Worm (Caenorhabditis elegans) whole organism, L3 larva: ENCODE results near the gene F59A7.5.
A peak's percentile ranks its signal among the peaks of the same experiment; 100 is the strongest.

Experiments used
- ZK546.5 ChIP-seq: sonication (generic microtip); optimal IDR thresholded peaks from 2 replicates; lab custom pipeline; 2017; ENCODE audit warnings: missing biosample characterization, missing genetic modification characterization
- aly-2 ChIP-seq: fragments of 150-350 bp; optimal IDR thresholded peaks from 2 replicates; lab custom pipeline; 2014; ENCODE audit warnings: missing biosample characterization, missing genetic modification characterization
- ama-1 ChIP-seq: fragments of 150-350 bp; optimal IDR thresholded peaks from 2 replicates; lab custom pipeline; 2018
- ceh-16 ChIP-seq: sonication (generic microtip); optimal IDR thresholded peaks from 2 replicates; lab custom pipeline; 2017; ENCODE audit warnings: missing biosample characterization, missing genetic modification characterization
- daf-12 ChIP-seq: fragments of 150-350 bp; optimal IDR thresholded peaks from 2 replicates; lab custom pipeline; 2014; ENCODE audit warnings: missing biosample characterization, missing genetic modification reagents, missing genetic modification characterization
- egl-27 ChIP-seq: sonication (generic microtip); optimal IDR thresholded peaks from 4 replicates; lab custom pipeline; 2017; ENCODE audit warnings: missing biosample characterization, missing genetic modification reagents, missing genetic modification characterization
- egl-5 ChIP-seq: fragments of 150-350 bp; optimal IDR thresholded peaks from 2 replicates; lab custom pipeline; 2017; ENCODE audit warnings: missing biosample characterization, missing genetic modification reagents, missing genetic modification characterization, inconsistent platforms
- elt-1 ChIP-seq: fragments of 150-350 bp; optimal IDR thresholded peaks from 2 replicates; lab custom pipeline; 2014; ENCODE audit warnings: missing biosample characterization, missing genetic modification characterization
- elt-2 ChIP-seq: sonication (generic microtip); optimal IDR thresholded peaks from 2 replicates; lab custom pipeline; 2016; ENCODE audit warnings: missing genetic modification reagents, mild to moderate bottlenecking, missing genetic modification characterization, missing compliant biosample characterization
- elt-3 ChIP-seq, 3 experiments: fragments of 150-350 bp in 1 of 3; sonication (generic microtip) in 2 of 3; optimal IDR thresholded peaks; 2 replicates in 2 of 3; 4 replicates in 1 of 3; lab custom pipeline; 2014 to 2017; ENCODE audit warnings: missing biosample characterization in 3 of 3, missing genetic modification characterization in 3 of 3
- fkh-10 ChIP-seq: sonication (generic microtip); optimal IDR thresholded peaks from 2 replicates; lab custom pipeline; 2017; ENCODE audit warnings: missing biosample characterization, missing genetic modification reagents, missing genetic modification characterization
- fos-1 ChIP-seq: fragments of 150-350 bp; optimal IDR thresholded peaks from 2 replicates; lab custom pipeline; 2014; ENCODE audit warnings: missing biosample characterization, missing genetic modification characterization
- hmg-11 ChIP-seq: sonication (generic microtip); optimal IDR thresholded peaks from 2 replicates; lab custom pipeline; 2016; ENCODE audit warnings: missing genetic modification characterization, missing compliant biosample characterization
- jun-1 ChIP-seq: fragments of 150-350 bp; optimal IDR thresholded peaks from 2 replicates; lab custom pipeline; 2014; ENCODE audit warnings: missing biosample characterization, missing genetic modification reagents, missing genetic modification characterization
- lin-15B ChIP-seq: fragments of 150-350 bp; optimal IDR thresholded peaks from 2 replicates; lab custom pipeline; 2014; ENCODE audit warnings: missing biosample characterization, missing genetic modification characterization
- lin-39 ChIP-seq: fragments of 150-350 bp; optimal IDR thresholded peaks from 2 replicates; lab custom pipeline; 2018; ENCODE audit warnings: missing biosample characterization, missing genetic modification reagents, missing genetic modification characterization
- mdl-1 ChIP-seq: fragments of 150-350 bp; optimal IDR thresholded peaks from 2 replicates; lab custom pipeline; 2014; ENCODE audit warnings: missing biosample characterization, missing genetic modification characterization
- mml-1 ChIP-seq: fragments of 150-350 bp; sonication (generic microtip); optimal IDR thresholded peaks from 3 replicates; lab custom pipeline; 2014; ENCODE audit warnings: missing biosample characterization, missing genetic modification characterization
- nfya-1 ChIP-seq: sonication (generic microtip); optimal IDR thresholded peaks from 2 replicates; lab custom pipeline; 2017; ENCODE audit warnings: missing genetic modification characterization, mild to moderate bottlenecking, missing compliant biosample characterization, antibody characterized with exemption, moderate library complexity; ENCODE audit not compliant: insufficient read depth
- nhr-12 ChIP-seq: fragments of 150-350 bp; optimal IDR thresholded peaks from 2 replicates; lab custom pipeline; 2014; ENCODE audit warnings: missing biosample characterization, missing genetic modification characterization
- nhr-23 ChIP-seq: fragments of 150-350 bp; optimal IDR thresholded peaks from 2 replicates; lab custom pipeline; 2014; ENCODE audit warnings: missing biosample characterization, missing genetic modification reagents, missing genetic modification characterization
- nhr-25 ChIP-seq: sonication (generic microtip); optimal IDR thresholded peaks from 2 replicates; lab custom pipeline; 2017; ENCODE audit warnings: missing biosample characterization, missing genetic modification characterization
- nhr-28 ChIP-seq: fragments of 150-350 bp; optimal IDR thresholded peaks from 2 replicates; lab custom pipeline; 2014; ENCODE audit warnings: missing biosample characterization, missing genetic modification characterization
- nhr-43 ChIP-seq: sonication (generic microtip); optimal IDR thresholded peaks from 2 replicates; lab custom pipeline; 2016; ENCODE audit warnings: mild to moderate bottlenecking, missing genetic modification characterization, missing compliant biosample characterization; ENCODE audit not compliant: poor library complexity, severe bottlenecking
- nhr-67 ChIP-seq: fragments of 150-350 bp; optimal IDR thresholded peaks from 2 replicates; lab custom pipeline; 2014; ENCODE audit warnings: missing biosample characterization, missing genetic modification characterization
- nhr-76 ChIP-seq: fragments of 150-350 bp; sonication (generic microtip); optimal IDR thresholded peaks from 5 replicates; lab custom pipeline; 2014; ENCODE audit warnings: missing biosample characterization, missing genetic modification characterization
- nhr-77 ChIP-seq: fragments of 150-350 bp; optimal IDR thresholded peaks from 2 replicates; lab custom pipeline; 2014; ENCODE audit warnings: missing biosample characterization, missing genetic modification characterization
- pha-4 ChIP-seq: fragments of 150-350 bp; optimal IDR thresholded peaks from 2 replicates; lab custom pipeline; 2014; ENCODE audit warnings: missing biosample characterization, missing genetic modification reagents, missing genetic modification characterization
- pqm-1 ChIP-seq: fragments of 150-350 bp; optimal IDR thresholded peaks from 2 replicates; lab custom pipeline; 2017; ENCODE audit warnings: missing biosample characterization, missing genetic modification characterization, inconsistent platforms
- sea-2 ChIP-seq: fragments of 150-350 bp; sonication (generic microtip); optimal IDR thresholded peaks from 4 replicates; lab custom pipeline; 2014; ENCODE audit warnings: missing biosample characterization, missing genetic modification reagents, missing genetic modification characterization
- skn-1 ChIP-seq: fragments of 150-350 bp; optimal IDR thresholded peaks from 2 replicates; lab custom pipeline; 2014; ENCODE audit warnings: missing biosample characterization, missing genetic modification characterization
- snpc-4 ChIP-seq: fragments of 150-350 bp; optimal IDR thresholded peaks from 2 replicates; lab custom pipeline; 2014; ENCODE audit warnings: missing biosample characterization, missing genetic modification characterization
- tbx-2 ChIP-seq: sonication (generic microtip); optimal IDR thresholded peaks from 2 replicates; lab custom pipeline; 2016; ENCODE audit warnings: mild to moderate bottlenecking, missing genetic modification characterization, missing compliant biosample characterization
- unc-39 ChIP-seq: sonication (generic microtip); optimal IDR thresholded peaks from 4 replicates; lab custom pipeline; 2017; ENCODE audit warnings: missing biosample characterization, missing genetic modification characterization
- zag-1 ChIP-seq: fragments of 150-350 bp; optimal IDR thresholded peaks from 2 replicates; lab custom pipeline; 2014; ENCODE audit warnings: missing biosample characterization, missing genetic modification characterization
- ztf-11 ChIP-seq: fragments of 150-350 bp; optimal IDR thresholded peaks from 2 replicates; lab custom pipeline; 2014; ENCODE audit warnings: missing biosample characterization, missing genetic modification characterization

F59A7.5 gene

DNA sequence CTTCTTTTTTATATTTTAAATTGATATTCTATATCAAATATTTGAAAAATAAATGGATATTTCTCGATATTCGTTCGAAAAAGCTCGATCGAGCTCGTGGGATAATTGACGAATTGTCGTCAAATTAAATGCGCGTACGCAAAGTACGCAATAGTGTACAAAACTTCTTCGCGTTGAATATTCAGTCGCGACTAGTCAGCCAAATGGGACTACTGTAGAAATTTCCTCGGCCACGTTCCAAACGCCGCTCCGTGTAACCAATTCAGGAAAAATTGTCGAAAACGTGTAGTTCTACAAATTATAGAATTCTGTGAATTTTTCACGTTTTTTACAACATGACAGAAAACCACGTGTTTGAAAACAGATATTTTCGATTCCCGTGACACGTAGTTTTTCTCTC is 14.1 kb upstream of the F59A7.5 start (continued):
- TF ChIP-seq elt-2 (tag; lab: Kevin White, UChicago), result peak; percentile 55
- TF ChIP-seq daf-12, result no peak
- no peak for TF ChIP-seq lin-39
- no peak for TF ChIP-seq nhr-77 (tag; lab: Kevin White, UChicago)
- TF ChIP-seq egl-27 (tag; lab: Kevin White, UChicago), result no peak
- peak; percentile 68 for TF ChIP-seq lin-15B (tag; lab: Kevin White, UChicago)
- no peak for TF ChIP-seq pha-4 (tag; lab: Kevin White, UChicago)
- TF ChIP-seq hmg-11 (tag; lab: Kevin White, UChicago), result no peak
- no peak for TF ChIP-seq zag-1 (tag; lab: Kevin White, UChicago)
- TF ChIP-seq fkh-10 (GFP tag; lab: Kevin White, UChicago), result no peak
- no peak for TF ChIP-seq elt-1 (tag; lab: Kevin White, UChicago)
- no peak for TF ChIP-seq nhr-25 (tag; lab: Kevin White, UChicago)
- no peak for TF ChIP-seq aly-2 (tag; lab: Kevin White, UChicago)
- TF ChIP-seq snpc-4, result no peak
- no peak for TF ChIP-seq mml-1
- TF ChIP-seq skn-1, result no peak
- no peak for TF ChIP-seq ama-1
- TF ChIP-seq ZK546.5 (tag; lab: Kevin White, UChicago), result no peak
- no peak for TF ChIP-seq nhr-28 (tag; lab: Kevin White, UChicago)
- TF ChIP-seq nhr-12 (tag; lab: Kevin White, UChicago), result no peak
- TF ChIP-seq tbx-2 (tag; lab: Kevin White, UChicago), result no peak
- TF ChIP-seq, all 47 proteins: peak for 6

DNA sequence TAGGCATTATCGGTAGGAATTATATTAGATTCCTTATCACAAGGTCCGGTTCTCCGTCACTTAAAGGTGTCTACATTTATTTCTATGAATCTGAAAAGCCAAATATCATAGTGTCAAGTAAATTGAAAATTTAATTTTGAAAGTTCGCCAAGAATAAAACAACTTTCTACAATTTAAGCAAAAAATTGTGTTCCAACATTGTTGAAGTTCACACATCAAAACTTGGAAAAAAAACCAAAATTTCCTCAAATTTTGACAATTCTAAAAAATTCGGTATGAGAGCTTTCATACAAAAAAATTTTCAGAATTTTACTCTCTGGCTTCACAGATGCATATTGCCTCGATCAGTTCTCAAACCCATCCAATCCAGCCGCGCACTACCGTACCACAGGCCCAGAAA is 10.7 kb upstream of the F59A7.5 start, which contains the start of gene F59A7.7:
TSS of gene F59A7.7 (plus strand) at position 301 of the 400 bp plus-strand sequence.
- no peak for TF ChIP-seq nhr-12 (tag; lab: Kevin White, UChicago)
- no peak for TF ChIP-seq mml-1
- TF ChIP-seq nhr-67 (tag; lab: Kevin White, UChicago), result no peak
- TF ChIP-seq sea-2 (GFP tag; lab: Kevin White, UChicago), result no peak

DNA sequence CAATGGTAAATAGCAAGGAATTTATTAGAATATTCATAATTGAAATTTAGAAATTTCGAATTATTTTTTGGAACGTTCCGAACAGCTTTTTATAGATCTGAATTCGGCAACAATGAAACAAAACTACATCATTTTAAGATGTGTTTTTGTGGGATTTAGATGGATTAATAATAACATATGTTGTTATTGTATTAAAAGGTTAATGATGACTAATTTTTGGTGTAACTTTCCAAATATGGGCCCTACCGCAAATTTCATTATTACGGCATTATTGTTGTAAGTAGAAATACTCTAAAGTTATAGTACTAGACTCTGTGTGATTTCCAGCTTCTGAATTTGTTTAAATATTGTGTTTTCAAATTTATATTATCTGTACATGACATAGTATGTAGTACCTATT is 8.7 kb upstream of the F59A7.5 start, which contains the start of gene F59A7.11:
TSS of gene F59A7.11 (minus strand) at position 101 of the 400 bp plus-strand sequence.
- no peak for TF ChIP-seq snpc-4
- no peak for TF ChIP-seq ztf-11 (tag; lab: Kevin White, UChicago)
- TF ChIP-seq mml-1, result no peak
- no peak for TF ChIP-seq nhr-28 (tag; lab: Kevin White, UChicago)
- no peak for TF ChIP-seq nhr-25 (tag; lab: Kevin White, UChicago)
- no peak for TF ChIP-seq nhr-76 (tag; lab: Kevin White, UChicago)
- no peak for TF ChIP-seq sea-2 (GFP tag; lab: Kevin White, UChicago)

DNA sequence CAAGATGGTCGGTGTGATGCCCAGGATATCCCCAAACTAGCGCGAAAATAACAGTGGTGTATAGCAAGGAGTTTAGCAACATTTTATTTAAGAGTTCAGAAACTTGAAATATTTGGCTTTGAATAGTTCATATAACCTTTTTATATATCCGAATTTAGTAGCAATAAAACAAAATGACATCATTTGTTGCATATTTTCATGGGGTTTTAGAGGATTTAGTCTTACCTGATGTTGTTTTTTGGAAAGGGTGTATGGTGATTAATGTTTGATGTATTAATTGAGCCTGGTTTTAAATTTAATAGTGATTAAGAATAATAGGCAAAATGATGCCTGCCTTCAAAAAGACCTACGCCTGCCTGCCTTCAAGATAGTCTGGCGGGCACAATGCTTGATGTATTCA is 6.0 kb upstream of the F59A7.5 start, which contains the start of gene F59A7.2:
TSS of gene F59A7.2 (minus strand) at position 101 of the 400 bp plus-strand sequence.
- no peak for TF ChIP-seq jun-1 (tag; lab: Kevin White, UChicago)
- no peak for TF ChIP-seq nhr-43 (tag; lab: Kevin White, UChicago)
- no peak for TF ChIP-seq ceh-16 (tag; lab: Kevin White, UChicago)
- no peak for TF ChIP-seq hmg-11 (tag; lab: Kevin White, UChicago)
- TF ChIP-seq tbx-2 (tag; lab: Kevin White, UChicago), result no peak
- no peak for TF ChIP-seq nhr-23 (tag; lab: Kevin White, UChicago)
- TF ChIP-seq ZK546.5 (tag; lab: Kevin White, UChicago), result no peak
- TF ChIP-seq mdl-1, result no peak
- TF ChIP-seq snpc-4, result no peak
- no peak for TF ChIP-seq nfya-1
- no peak for TF ChIP-seq pqm-1 (tag; lab: Kevin White, UChicago)
- no peak for TF ChIP-seq fos-1 (tag; lab: Kevin White, UChicago)
- TF ChIP-seq aly-2 (tag; lab: Kevin White, UChicago), result no peak
- TF ChIP-seq unc-39, result no peak
- TF ChIP-seq fkh-10 (GFP tag; lab: Kevin White, UChicago), result no peak
- no peak for TF ChIP-seq elt-3 (tag; optimal IDR thresholded peaks at IDR 0.05; lab: Kevin White, UChicago)
- TF ChIP-seq elt-1 (tag; lab: Kevin White, UChicago), result no peak
- TF ChIP-seq egl-5 (tag; lab: Kevin White, UChicago), result no peak
